Fruit fly (Drosophila melanogaster) whole organism, embryonic: Measurements from ENCODE around the gene baf.

Experiments
- Aef1 ChIP-seq: fragments of 200-800 bp; sonication (Bioruptor generic); IDR thresholded peaks from 3 replicates; pipeline ENCODE4 v1.3.6; 2022; ENCODE audit warnings: missing biosample characterization, missing genetic modification characterization
- Atf-2 ChIP-seq: fragments of 200-800 bp; sonication (Bioruptor generic); optimal IDR thresholded peaks from 2 replicates; lab custom pipeline; 2016; ENCODE audit warnings: missing biosample characterization, missing genetic modification characterization
- BEAF-32 ChIP-seq: fragments of 200-800 bp; sonication (Bioruptor generic); optimal IDR thresholded peaks from 3 replicates; lab custom pipeline; 2017; ENCODE audit warnings: missing biosample characterization, missing genetic modification characterization, mild to moderate bottlenecking, moderate library complexity, missing genetic modification reagents
- CG10274 ChIP-seq: fragments of 200-800 bp; sonication (Bioruptor generic); optimal IDR thresholded peaks from 3 replicates; lab custom pipeline; 2017; ENCODE audit warnings: missing biosample characterization, mild to moderate bottlenecking, missing genetic modification characterization
- CG10979 ChIP-seq: fragments of 200-800 bp; sonication (Bioruptor generic); optimal IDR thresholded peaks from 2 replicates; lab custom pipeline; 2018; ENCODE audit warnings: missing biosample characterization, mild to moderate bottlenecking, missing genetic modification characterization, moderate library complexity
- CG12104 ChIP-seq: fragments of 200-800 bp; sonication (Bioruptor generic); optimal IDR thresholded peaks from 3 replicates; lab custom pipeline; 2016; ENCODE audit warnings: missing biosample characterization, missing genetic modification characterization
- CG13287 ChIP-seq: fragments of 200-800 bp; sonication (Bioruptor generic); IDR thresholded peaks from 2 replicates; pipeline ENCODE4 v1.3.6; 2022; ENCODE audit warnings: missing biosample characterization, missing genetic modification characterization; ENCODE audit not compliant: partially characterized antibody
- CG13775 ChIP-seq: fragments of 200-800 bp; sonication (Bioruptor generic); optimal IDR thresholded peaks from 3 replicates; lab custom pipeline; 2017; ENCODE audit warnings: missing biosample characterization, mild to moderate bottlenecking, missing genetic modification characterization
- CG14050 ChIP-seq: fragments of 200-800 bp; sonication (Bioruptor generic); IDR thresholded peaks from 3 replicates; pipeline ENCODE4 v1.3.6; 2022; ENCODE audit warnings: missing biosample characterization, missing genetic modification characterization
- CG17802 ChIP-seq: fragments of 200-800 bp; sonication (Bioruptor generic); optimal IDR thresholded peaks from 2 replicates; lab custom pipeline; 2018; ENCODE audit warnings: missing biosample characterization, mild to moderate bottlenecking, missing genetic modification characterization, moderate library complexity
- CG1832 ChIP-seq: fragments of 200-800 bp; sonication (Bioruptor generic); optimal IDR thresholded peaks from 2 replicates; lab custom pipeline; 2017; ENCODE audit warnings: missing biosample characterization, mild to moderate bottlenecking, missing genetic modification characterization, inconsistent platforms
- CG2199 ChIP-seq: fragments of 200-800 bp; sonication (Bioruptor generic); IDR thresholded peaks from 3 replicates; pipeline ENCODE4 v1.3.6; 2022; ENCODE audit warnings: missing biosample characterization, missing genetic modification characterization
- CG2875 ChIP-seq: fragments of 200-800 bp; sonication (Bioruptor generic); optimal IDR thresholded peaks from 2 replicates; lab custom pipeline; 2017; ENCODE audit warnings: missing biosample characterization, mild to moderate bottlenecking, missing genetic modification characterization, missing genetic modification reagents
- CG31441 ChIP-seq: fragments of 200-800 bp; sonication (Bioruptor generic); IDR thresholded peaks from 2 replicates; pipeline ENCODE4 v1.3.6; 2022; ENCODE audit warnings: missing biosample characterization, missing genetic modification characterization
- CG34422 ChIP-seq: fragments of 200-800 bp; sonication (Bioruptor generic); IDR thresholded peaks from 3 replicates; pipeline ENCODE4 v1.3.6; 2022; ENCODE audit warnings: missing biosample characterization, missing genetic modification characterization
- CG42726 ChIP-seq: fragments of 200-800 bp; sonication (Bioruptor generic); IDR thresholded peaks from 2 replicates; pipeline ENCODE4 v1.3.6; 2022; ENCODE audit warnings: missing biosample characterization, missing genetic modification characterization; ENCODE audit not compliant: partially characterized antibody
- CG43689 ChIP-seq: fragments of 200-800 bp; sonication (Bioruptor generic); IDR thresholded peaks from 2 replicates; pipeline ENCODE4 v1.3.6; 2022; ENCODE audit warnings: missing biosample characterization, missing genetic modification characterization
- CG6683 ChIP-seq: fragments of 200-800 bp; sonication (Bioruptor generic); optimal IDR thresholded peaks from 2 replicates; lab custom pipeline; 2017; ENCODE audit warnings: missing biosample characterization, mild to moderate bottlenecking, missing genetic modification characterization, missing genetic modification reagents
- CG8388 ChIP-seq: fragments of 200-800 bp; sonication (Bioruptor generic); optimal IDR thresholded peaks from 2 replicates; lab custom pipeline; 2019; ENCODE audit warnings: missing biosample characterization, mild to moderate bottlenecking, missing genetic modification characterization, moderate library complexity
- CG8478 ChIP-seq: fragments of >200 bp; optimal IDR thresholded peaks from 2 replicates; lab custom pipeline; 2018
- CG9727 ChIP-seq: fragments of 200-800 bp; sonication (Bioruptor generic); optimal IDR thresholded peaks from 3 replicates; lab custom pipeline; 2017; ENCODE audit warnings: missing biosample characterization, mild to moderate bottlenecking, missing genetic modification characterization
- CG9876 ChIP-seq: fragments of 200-800 bp; sonication (Bioruptor generic); optimal IDR thresholded peaks from 2 replicates; lab custom pipeline; 2016; ENCODE audit warnings: missing biosample characterization, missing genetic modification characterization
- Camta ChIP-seq: fragments of 200-800 bp; sonication (Bioruptor generic); optimal IDR thresholded peaks from 2 replicates; lab custom pipeline; 2016; ENCODE audit warnings: missing biosample characterization, missing genetic modification characterization
- Eip74EF ChIP-seq, 2 experiments: fragments of 200-800 bp in 1 of 2; fragments of >200 bp in 1 of 2; sonication (Bioruptor generic) in 1 of 2; optimal IDR thresholded peaks; 2 replicates each; lab custom pipeline; 2017 to 2019; ENCODE audit warnings: missing biosample characterization in 2 of 2, missing genetic modification characterization in 2 of 2, mild to moderate bottlenecking in 1 of 2, moderate library complexity in 1 of 2
- Ets65A ChIP-seq: fragments of 200-800 bp; sonication (Bioruptor generic); peaks from one replicate; lab custom pipeline; 2016; ENCODE audit warnings: missing biosample characterization, missing genetic modification characterization
- HLH4C ChIP-seq: fragments of 200-800 bp; sonication (Bioruptor generic); IDR thresholded peaks from 3 replicates; pipeline ENCODE4 v1.3.6; 2022; ENCODE audit warnings: missing biosample characterization, missing genetic modification characterization; ENCODE audit not compliant: partially characterized antibody
- HLH54F ChIP-seq: fragments of 200-800 bp; sonication (Bioruptor generic); optimal IDR thresholded peaks from 3 replicates; lab custom pipeline; 2016; ENCODE audit warnings: missing biosample characterization, missing genetic modification characterization
- Hr39 ChIP-seq: fragments of >200 bp; optimal IDR thresholded peaks from 2 replicates; lab custom pipeline; 2017
- Lim3 ChIP-seq: fragments of 200-800 bp; sonication (Bioruptor generic); IDR thresholded peaks from 2 replicates; pipeline ENCODE4 v1.3.6; 2022; ENCODE audit warnings: missing biosample characterization, missing genetic modification characterization
- Nf-YA ChIP-seq: fragments of 200-800 bp; sonication (Bioruptor generic); IDR thresholded peaks from 2 replicates; pipeline ENCODE4 v1.3.6; 2022; ENCODE audit warnings: missing biosample characterization, missing genetic modification characterization
- Pdp1 ChIP-seq, 2 experiments: fragments of 200-800 bp; sonication (Bioruptor generic); optimal IDR thresholded peaks; 3 replicates each; lab custom pipeline; 2016; ENCODE audit warnings: missing biosample characterization in 2 of 2, missing genetic modification characterization in 2 of 2, mild to moderate bottlenecking in 1 of 2, moderate library complexity in 1 of 2
- Sin3A ChIP-seq: fragments of >200 bp; optimal IDR thresholded peaks from 2 replicates; lab custom pipeline; 2018
- al ChIP-seq: fragments of 200-800 bp; sonication (Bioruptor generic); IDR thresholded peaks from 2 replicates; pipeline ENCODE4 v1.3.6; 2022; ENCODE audit warnings: missing biosample characterization, missing genetic modification characterization
- bcd ChIP-seq: fragments of 200-800 bp; sonication (Bioruptor generic); optimal IDR thresholded peaks from 2 replicates; lab custom pipeline; 2017; ENCODE audit warnings: missing biosample characterization, mild to moderate bottlenecking, missing genetic modification characterization
- bsh ChIP-seq, 2 experiments: fragments of 200-800 bp; sonication (Bioruptor generic); optimal IDR thresholded peaks; 2 replicates each; lab custom pipeline; 2017 to 2018; ENCODE audit warnings: mild to moderate bottlenecking in 2 of 2, missing biosample characterization in 2 of 2, missing genetic modification characterization in 2 of 2, moderate library complexity in 1 of 2
- cad ChIP-seq: fragments of >200 bp; optimal IDR thresholded peaks from 2 replicates; lab custom pipeline; 2017; ENCODE audit warnings: missing biosample characterization, missing genetic modification characterization
- cas ChIP-seq: fragments of 200-800 bp; sonication (Bioruptor generic); IDR thresholded peaks from 2 replicates; pipeline ENCODE4 v1.3.6; 2022; ENCODE audit warnings: missing biosample characterization, missing genetic modification characterization
- crol ChIP-seq: fragments of 200-800 bp; sonication (Bioruptor generic); IDR thresholded peaks from 2 replicates; pipeline ENCODE4 v1.3.6; 2022; ENCODE audit warnings: missing biosample characterization, missing genetic modification characterization
- dmrt11E ChIP-seq: fragments of 200-800 bp; sonication (Bioruptor generic); optimal IDR thresholded peaks from 3 replicates; lab custom pipeline; 2018; ENCODE audit warnings: missing biosample characterization, mild to moderate bottlenecking, missing genetic modification characterization, moderate library complexity
- eyg ChIP-seq: fragments of 200-800 bp; sonication (Bioruptor generic); optimal IDR thresholded peaks from 3 replicates; lab custom pipeline; 2016; ENCODE audit warnings: missing biosample characterization, missing genetic modification characterization
- fd102C ChIP-seq: fragments of 200-800 bp; sonication (Bioruptor generic); optimal IDR thresholded peaks from 2 replicates; lab custom pipeline; 2018; ENCODE audit warnings: missing biosample characterization, mild to moderate bottlenecking, missing genetic modification characterization, moderate library complexity
- ftz-f1 ChIP-seq: fragments of 200-800 bp; sonication (Bioruptor generic); optimal IDR thresholded peaks from 2 replicates; lab custom pipeline; 2016; ENCODE audit warnings: missing biosample characterization, missing genetic modification characterization
- grn ChIP-seq: fragments of 200-800 bp; sonication (Bioruptor generic); optimal IDR thresholded peaks from 3 replicates; lab custom pipeline; 2017; ENCODE audit warnings: missing biosample characterization, missing genetic modification characterization
- nerfin-2 ChIP-seq: fragments of 200-800 bp; sonication (Bioruptor generic); IDR thresholded peaks from 2 replicates; pipeline ENCODE4 v1.3.6; 2022; ENCODE audit warnings: missing biosample characterization, missing genetic modification characterization; ENCODE audit not compliant: partially characterized antibody
- org-1 ChIP-seq: fragments of 200-800 bp; sonication (Bioruptor generic); optimal IDR thresholded peaks from 2 replicates; lab custom pipeline; 2017; ENCODE audit warnings: missing biosample characterization, missing genetic modification characterization
- pho ChIP-seq: fragments of 200-800 bp; sonication (Bioruptor generic); optimal IDR thresholded peaks from 2 replicates; lab custom pipeline; 2016; ENCODE audit warnings: missing biosample characterization, missing genetic modification characterization
- slou ChIP-seq: fragments of 200-800 bp; sonication (Bioruptor generic); optimal IDR thresholded peaks from 3 replicates; lab custom pipeline; 2016; ENCODE audit warnings: missing biosample characterization, missing genetic modification characterization
- sr ChIP-seq: fragments of 200-800 bp; sonication (Bioruptor generic); IDR thresholded peaks from 3 replicates; pipeline ENCODE4 v1.3.6; 2022; ENCODE audit warnings: missing biosample characterization, missing genetic modification characterization
- toy ChIP-seq: fragments of 200-800 bp; sonication (Bioruptor generic); IDR thresholded peaks from 2 replicates; pipeline ENCODE4 v1.3.6; 2022; ENCODE audit warnings: missing biosample characterization, missing genetic modification characterization
- zfh2 ChIP-seq: fragments of 200-800 bp; sonication (Bioruptor generic); optimal IDR thresholded peaks from 2 replicates; lab custom pipeline; 2016; ENCODE audit warnings: missing biosample characterization, missing genetic modification characterization

The baf gene

dm6 chr2L:8042645-8043281 lies 13.5 kb downstream of the baf start, which contains the start of gene RpL36A (continued):
- TF ChIP-seq CG31441 (GFP tag; lab: Robert Waterston, UW) (no peak; the same call in none of the 2 replicates), eyg (GFP tag; lab: Kevin White, UChicago) (peak; percentile 49), CG14050 (GFP tag; lab: Robert Waterston, UW) (peak; percentile 58; the same call in 2 of the 3 replicates), CG13775 (GFP tag; lab: Kevin White, UChicago) (peak; percentile 64), pho (GFP tag; lab: Kevin White, UChicago) (peak; percentile 54), BEAF-32 (GFP tag; lab: Kevin White, UChicago) (peak; percentile 92), Eip74EF (GFP tag; optimal IDR thresholded peaks at IDR 0.05; lab: Kevin White, UChicago) (no peak), sr (GFP tag; lab: Robert Waterston, UW) (peak; percentile 30; the same call in 1 of the 3 replicates), CG10979 (tag; lab: Kevin White, UChicago) (no peak), HLH54F (peak; percentile 31), org-1 (GFP tag; lab: Kevin White, UChicago) (peak; percentile 43), cad (GFP tag; lab: Kevin White, UChicago) (no peak), Atf-2 (GFP tag; lab: Kevin White, UChicago) (peak; percentile 40), CG1832 (GFP tag; lab: Kevin White, UChicago) (no peak), dmrt11E (tag; lab: Kevin White, UChicago) (peak; percentile 35), bcd (peak; percentile 58), nerfin-2 (GFP tag; lab: Robert Waterston, UW) (peak; percentile 69), zfh2 (GFP tag; lab: Kevin White, UChicago) (peak; percentile 47), CG12104 (GFP tag; lab: Kevin White, UChicago) (peak; percentile 57), CG17802 (tag; lab: Kevin White, UChicago) (peak; percentile 99), toy (GFP tag; lab: Robert Waterston, UW) (no peak), al (GFP tag; lab: Robert Waterston, UW) (0 out of 2 replicates have a peak, but pooled peaks have one; percentile 23), Nf-YA (GFP tag; lab: Robert Waterston, UW) (0 out of 2 replicates have a peak, but pooled peaks have one; percentile 18), Sin3A (lab: Kevin White, UChicago) (peak; percentile 3), Ets65A (GFP tag; lab: Kevin White, UChicago) (peak; percentile 93), Hr39 (lab: Kevin White, UChicago) (no peak), CG34422 (GFP tag; lab: Robert Waterston, UW) (0 out of 3 replicates have a peak, but pooled peaks have one; percentile 39), Pdp1 (GFP tag; optimal IDR thresholded peaks at IDR 0.05; lab: Kevin White, UChicago) (no peak), CG6683 (no peak), CG2875 (GFP tag; lab: Kevin White, UChicago) (peak; percentile 62), CG13287 (GFP tag; lab: Robert Waterston, UW) (peak; percentile 78), crol (no peak), CG8478 (lab: Kevin White, UChicago) (no peak), CG2199 (0 out of 3 replicates have a peak, but pooled peaks have one; percentile 63), cas (GFP tag; lab: Robert Waterston, UW) (no peak), CG43689 (GFP tag; lab: Robert Waterston, UW) (no peak), HLH4C (GFP tag; lab: Robert Waterston, UW) (peak; percentile 54), Aef1 (0 out of 3 replicates have a peak, but pooled peaks have one; percentile 25), CG42726 (peak; percentile 97), Lim3 (GFP tag; lab: Robert Waterston, UW) (no peak), CG10274 (no peak), grn (GFP tag; lab: Kevin White, UChicago) (no peak), CG9876 (GFP tag; lab: Kevin White, UChicago) (peak; percentile 71), fd102C (no peak), Camta (GFP tag; lab: Kevin White, UChicago) (peak; percentile 43), CG9727 (GFP tag; lab: Kevin White, UChicago) (peak; percentile 70), CG8388 (GFP tag; lab: Kevin White, UChicago) (peak; percentile 30), ftz-f1 (GFP tag; lab: Kevin White, UChicago) (no peak), slou (peak; percentile 43), bsh (GFP tag; optimal IDR thresholded peaks at IDR 0.05; lab: Kevin White, UChicago) (peak; percentile 29 to 55)
